Worm (Caenorhabditis elegans) whole organism, dauer: Measurements from ENCODE around the gene lir-3.

Experiments
- unc-62 ChIP-seq: sonication (generic microtip); optimal IDR thresholded peaks from 2 replicates; lab custom pipeline; 2017; ENCODE audit warnings: missing biosample characterization, missing genetic modification reagents, missing genetic modification characterization

lir-3 gene

ce11 chrII:11184757-11185341 lies at the start of gene lir-3:
lir-3 (minus strand) TSS chrII:11184807.
- TF ChIP-seq unc-62, result no peak

ce11 chrII:11226379-11226778 lies 41.8 kb upstream of the lir-3 start, which contains the start of gene T06D8.2:
T06D8.2 (plus strand) TSS chrII:11226679.
- TF ChIP-seq unc-62, result no peak

- no peak for TF ChIP-seq unc-62
Observed at ce11 chrII:11224045-11224481, 39.5 kb upstream of the lir-3 start.

ce11 chrII:11221771-11222355 lies 37.3 kb upstream of the lir-3 start, which contains the start of gene plpr-1:
plpr-1 (plus strand) TSS chrII:11222305.
- TF ChIP-seq unc-62, result no peak

ce11 chrII:11205783-11206182 lies 21.2 kb upstream of the lir-3 start:
- no peak for TF ChIP-seq unc-62

ce11 chrII:11204731-11205130 lies 20.1 kb upstream of the lir-3 start:
- no peak for TF ChIP-seq unc-62

- TF ChIP-seq unc-62, result no peak
Observed at ce11 chrII:11202581-11203271, 18.1 kb upstream of the lir-3 start, which contains the start of gene srap-1. srap-1 (plus strand) TSS chrII:11203221.

ce11 chrII:11200234-11200755 lies 15.7 kb upstream of the lir-3 start:
- TF ChIP-seq unc-62, result no peak

ce11 chrII:11193523-11193922 lies 8.9 kb upstream of the lir-3 start:
- TF ChIP-seq unc-62, result no peak

ce11 chrII:11192488-11192887 lies 7.9 kb upstream of the lir-3 start:
- TF ChIP-seq unc-62, result no peak

ce11 chrII:11188026-11188425 lies 3.4 kb upstream of the lir-3 start, which contains the start of gene F37H8.5:
F37H8.5 (plus strand) TSS chrII:11188206.
- TF ChIP-seq unc-62, result no peak

- no peak for TF ChIP-seq unc-62
Observed at ce11 chrII:11185728-11186127, 1.1 kb upstream of the lir-3 start, which contains the start of gene sfxn-1.2. sfxn-1.2 (plus strand) TSS chrII:11186028.

ce11 chrII:11181250-11181704 lies 3.3 kb downstream of the lir-3 start, which contains the start of gene bigr-1:
bigr-1 (plus strand) TSS chrII:11181654.
- TF ChIP-seq unc-62, result no peak

- no peak for TF ChIP-seq unc-62
Observed at ce11 chrII:11178737-11179136, 5.9 kb downstream of the lir-3 start.

ce11 chrII:11177376-11177775 lies 7.2 kb downstream of the lir-3 start, which contains the start of gene F37H8.6:
F37H8.6 (minus strand) TSS chrII:11177476.
- TF ChIP-seq unc-62, result no peak

- TF ChIP-seq unc-62, result no peak
Observed at ce11 chrII:11176441-11176840, 8.2 kb downstream of the lir-3 start.

- no peak for TF ChIP-seq unc-62
Observed at ce11 chrII:11175347-11175746, 9.3 kb downstream of the lir-3 start.
